Fruit fly (Drosophila melanogaster) whole organism, embryonic: ENCODE results near the gene Arpc4.

Experiments used
- Aef1 ChIP-seq: fragments of 200-800 bp; sonication (Bioruptor generic); IDR thresholded peaks from 3 replicates; pipeline ENCODE4 v1.3.6; 2022; ENCODE audit warnings: missing biosample characterization, missing genetic modification characterization
- B-H1 ChIP-seq: fragments of 200-800 bp; sonication (Bioruptor generic); IDR thresholded peaks from 3 replicates; pipeline ENCODE4 v1.3.6; 2022; ENCODE audit warnings: missing biosample characterization, missing genetic modification characterization
- CG11560 ChIP-seq: fragments of 200-800 bp; sonication (Bioruptor generic); IDR thresholded peaks from 3 replicates; pipeline ENCODE4 v1.3.6; 2022; ENCODE audit warnings: missing biosample characterization, missing genetic modification characterization
- CG13424 ChIP-seq: fragments of 200-800 bp; sonication (Bioruptor generic); optimal IDR thresholded peaks from 2 replicates; lab custom pipeline; 2019; ENCODE audit warnings: missing biosample characterization, mild to moderate bottlenecking, missing genetic modification characterization, moderate library complexity
- CG15073 ChIP-seq: fragments of 200-800 bp; sonication (Bioruptor generic); optimal IDR thresholded peaks from 2 replicates; lab custom pipeline; 2016; ENCODE audit warnings: missing biosample characterization, missing genetic modification characterization
- CG1529 ChIP-seq: fragments of 200-800 bp; sonication (Bioruptor generic); optimal IDR thresholded peaks from 3 replicates; lab custom pipeline; 2018; ENCODE audit warnings: missing biosample characterization, missing genetic modification characterization
- CG1603 ChIP-seq: fragments of 200-800 bp; sonication (Bioruptor generic); optimal IDR thresholded peaks from 2 replicates; lab custom pipeline; 2019; ENCODE audit warnings: missing biosample characterization, mild to moderate bottlenecking, missing genetic modification characterization, moderate library complexity
- CG17328 ChIP-seq: fragments of 200-800 bp; sonication (Bioruptor generic); IDR thresholded peaks from 2 replicates; pipeline ENCODE4 v1.3.6; 2022; ENCODE audit warnings: missing biosample characterization, missing genetic modification characterization
- CG17802 ChIP-seq: fragments of 200-800 bp; sonication (Bioruptor generic); optimal IDR thresholded peaks from 2 replicates; lab custom pipeline; 2018; ENCODE audit warnings: missing biosample characterization, mild to moderate bottlenecking, missing genetic modification characterization, moderate library complexity
- CG18011 ChIP-seq: fragments of 200-800 bp; sonication (Bioruptor generic); optimal IDR thresholded peaks from 2 replicates; lab custom pipeline; 2017; ENCODE audit warnings: missing biosample characterization, missing genetic modification characterization, mild to moderate bottlenecking, moderate library complexity, missing genotype
- CG18764 ChIP-seq: fragments of 200-800 bp; sonication (Bioruptor generic); optimal IDR thresholded peaks from 3 replicates; lab custom pipeline; 2016; ENCODE audit warnings: missing biosample characterization, missing genetic modification characterization
- CG2712 ChIP-seq: fragments of 200-800 bp; optimal IDR thresholded peaks from 3 replicates; lab custom pipeline; 2019; ENCODE audit warnings: missing biosample characterization, mild to moderate bottlenecking, missing genetic modification characterization, moderate library complexity
- CG2875 ChIP-seq: fragments of 200-800 bp; sonication (Bioruptor generic); optimal IDR thresholded peaks from 2 replicates; lab custom pipeline; 2017; ENCODE audit warnings: missing biosample characterization, mild to moderate bottlenecking, missing genetic modification characterization, missing genetic modification reagents
- CG2889 ChIP-seq: fragments of 200-800 bp; sonication (Bioruptor generic); IDR thresholded peaks from 3 replicates; pipeline ENCODE4 v1.3.6; 2022; ENCODE audit warnings: missing biosample characterization, missing genetic modification characterization
- CG3163 ChIP-seq: fragments of 200-800 bp; sonication (Bioruptor generic); optimal IDR thresholded peaks from 3 replicates; lab custom pipeline; 2016; ENCODE audit warnings: missing biosample characterization, missing genetic modification characterization
- CG3726 ChIP-seq: fragments of 200-800 bp; sonication (Bioruptor generic); IDR thresholded peaks from 3 replicates; pipeline ENCODE4, ENCODE4 v1.3.6; 2022; ENCODE audit warnings: missing biosample characterization, missing genetic modification characterization
- CG6254 ChIP-seq: fragments of 200-800 bp; sonication (Bioruptor generic); optimal IDR thresholded peaks from 3 replicates; lab custom pipeline; 2017; ENCODE audit warnings: mild to moderate bottlenecking, missing biosample characterization, missing genetic modification reagents, missing genetic modification characterization
- CG6683 ChIP-seq: fragments of 200-800 bp; sonication (Bioruptor generic); optimal IDR thresholded peaks from 2 replicates; lab custom pipeline; 2017; ENCODE audit warnings: missing biosample characterization, mild to moderate bottlenecking, missing genetic modification characterization, missing genetic modification reagents
- CG9797 ChIP-seq: fragments of 200-800 bp; sonication (Bioruptor generic); optimal IDR thresholded peaks from 3 replicates; lab custom pipeline; 2018; ENCODE audit warnings: missing biosample characterization, mild to moderate bottlenecking, missing genetic modification characterization
- Dfd ChIP-seq, 2 experiments: fragments of >200 bp; optimal IDR thresholded peaks; 2 replicates each; lab custom pipeline; 2017; ENCODE audit warnings: missing biosample characterization in 2 of 2, missing genetic modification characterization in 2 of 2
- E2f1 ChIP-seq: fragments of 200-800 bp; sonication (Bioruptor generic); IDR thresholded peaks from 2 replicates; pipeline ENCODE4 v1.3.6; 2022; ENCODE audit warnings: missing biosample characterization, missing genetic modification characterization
- E2f2 ChIP-seq: fragments of 200-800 bp; sonication (Bioruptor generic); IDR thresholded peaks from 2 replicates; pipeline ENCODE4 v1.3.6; 2022; ENCODE audit warnings: missing biosample characterization, missing genetic modification characterization
- HLHmδ ChIP-seq: fragments of 200-800 bp; sonication (Bioruptor generic); optimal IDR thresholded peaks from 2 replicates; lab custom pipeline; 2018; ENCODE audit warnings: missing biosample characterization, mild to moderate bottlenecking, missing genetic modification characterization, moderate library complexity
- Hr39 ChIP-seq: fragments of >200 bp; optimal IDR thresholded peaks from 2 replicates; lab custom pipeline; 2017
- Myb ChIP-seq: fragments of 200-800 bp; sonication (Bioruptor generic); optimal IDR thresholded peaks from 2 replicates; lab custom pipeline; 2016; ENCODE audit warnings: missing biosample characterization, missing genetic modification characterization
- Nf-YB ChIP-seq: fragments of 200-800 bp; sonication (Bioruptor generic); optimal IDR thresholded peaks from 3 replicates; lab custom pipeline; 2019; ENCODE audit warnings: missing biosample characterization, mild to moderate bottlenecking, missing genetic modification characterization, moderate library complexity
- Side ChIP-seq: fragments of 200-800 bp; sonication (Bioruptor generic); optimal IDR thresholded peaks from 2 replicates; lab custom pipeline; 2016; ENCODE audit warnings: missing biosample characterization, missing genetic modification characterization
- Sry-β ChIP-seq: fragments of 200-800 bp; sonication (Bioruptor generic); optimal IDR thresholded peaks from 2 replicates; lab custom pipeline; 2018; ENCODE audit warnings: missing biosample characterization, mild to moderate bottlenecking, missing genetic modification characterization, moderate library complexity
- YL-1 ChIP-seq: fragments of 200-800 bp; sonication (Bioruptor generic); optimal IDR thresholded peaks from 3 replicates; lab custom pipeline; 2017; ENCODE audit warnings: missing biosample characterization, mild to moderate bottlenecking, missing genetic modification characterization
- ap ChIP-seq: fragments of 200-800 bp; sonication (Bioruptor generic); IDR thresholded peaks from 2 replicates; pipeline ENCODE4 v1.3.6; 2022; ENCODE audit warnings: missing biosample characterization, missing genetic modification characterization
- ash1 ChIP-seq: fragments of 200-800 bp; sonication (Bioruptor generic); optimal IDR thresholded peaks from 2 replicates; lab custom pipeline; 2018; ENCODE audit warnings: missing biosample characterization, mild to moderate bottlenecking, missing genetic modification characterization
- br ChIP-seq: fragments of >200 bp; optimal IDR thresholded peaks from 2 replicates; lab custom pipeline; 2017
- crc ChIP-seq: fragments of 200-800 bp; sonication (Bioruptor generic); optimal IDR thresholded peaks from 2 replicates; lab custom pipeline; 2016; ENCODE audit warnings: missing biosample characterization, missing genetic modification characterization
- crol ChIP-seq: fragments of 200-800 bp; sonication (Bioruptor generic); IDR thresholded peaks from 2 replicates; pipeline ENCODE4 v1.3.6; 2022; ENCODE audit warnings: missing biosample characterization, missing genetic modification characterization
- fd64A ChIP-seq: fragments of 200-800 bp; sonication (Bioruptor generic); optimal IDR thresholded peaks from 3 replicates; lab custom pipeline; 2018; ENCODE audit warnings: missing biosample characterization, mild to moderate bottlenecking, missing genetic modification characterization
- gfzf ChIP-seq: fragments of 200-800 bp; sonication (Bioruptor generic); optimal IDR thresholded peaks from 2 replicates; lab custom pipeline; 2016; ENCODE audit warnings: missing biosample characterization, mild to moderate bottlenecking, missing genetic modification characterization, moderate library complexity
- gro ChIP-seq: fragments of 200-800 bp; sonication (Bioruptor generic); optimal IDR thresholded peaks from 2 replicates; lab custom pipeline; 2016; ENCODE audit warnings: missing biosample characterization, missing genetic modification characterization
- gt ChIP-seq: fragments of 200-800 bp; sonication (Bioruptor generic); IDR thresholded peaks from 2 replicates; pipeline ENCODE4 v1.3.6; 2022; ENCODE audit warnings: missing biosample characterization, missing genetic modification characterization
- hb ChIP-seq: fragments of 200-800 bp; sonication (Bioruptor generic); IDR thresholded peaks from 3 replicates; pipeline ENCODE4 v1.3.6; 2022; ENCODE audit warnings: missing biosample characterization, missing genetic modification characterization; ENCODE audit not compliant: partially characterized antibody
- insv ChIP-seq, 2 experiments: fragments of 200-800 bp; sonication (Bioruptor generic); optimal IDR thresholded peaks; 3 replicates each; lab custom pipeline; 2016 to 2018; ENCODE audit warnings: missing biosample characterization in 2 of 2, missing genetic modification characterization in 2 of 2
- lab ChIP-seq: fragments of 200-800 bp; sonication (Bioruptor generic); optimal IDR thresholded peaks from 3 replicates; lab custom pipeline; 2017; ENCODE audit warnings: missing biosample characterization, missing genetic modification characterization, mild to moderate bottlenecking, moderate library complexity, missing genetic modification reagents
- lmd ChIP-seq: fragments of 200-800 bp; sonication (Bioruptor generic); IDR thresholded peaks from 2 replicates; pipeline ENCODE4 v1.3.6; 2022; ENCODE audit warnings: missing biosample characterization, missing genetic modification characterization
- maf-S ChIP-seq: fragments of 200-800 bp; sonication (Bioruptor generic); optimal IDR thresholded peaks from 2 replicates; lab custom pipeline; 2016; ENCODE audit warnings: missing biosample characterization, missing genetic modification characterization
- mld ChIP-seq: fragments of 200-800 bp; sonication (Bioruptor generic); IDR thresholded peaks from 3 replicates; pipeline ENCODE4 v1.3.6; 2022; ENCODE audit warnings: missing biosample characterization, missing genetic modification characterization; ENCODE audit not compliant: partially characterized antibody
- oc ChIP-seq: fragments of 200-800 bp; sonication (Bioruptor generic); optimal IDR thresholded peaks from 2 replicates; lab custom pipeline; 2018; ENCODE audit warnings: missing biosample characterization, mild to moderate bottlenecking, missing genetic modification characterization, moderate library complexity
- org-1 ChIP-seq: fragments of 200-800 bp; sonication (Bioruptor generic); optimal IDR thresholded peaks from 2 replicates; lab custom pipeline; 2017; ENCODE audit warnings: missing biosample characterization, missing genetic modification characterization
- phol ChIP-seq: fragments of 200-800 bp; sonication (Bioruptor generic); optimal IDR thresholded peaks from 3 replicates; lab custom pipeline; 2018; ENCODE audit warnings: missing biosample characterization, mild to moderate bottlenecking, missing genetic modification characterization, moderate library complexity
- scrt ChIP-seq: fragments of 200-800 bp; sonication (Bioruptor generic); optimal IDR thresholded peaks from 2 replicates; lab custom pipeline; 2018; ENCODE audit warnings: missing biosample characterization, mild to moderate bottlenecking, missing genetic modification characterization, moderate library complexity
- slp2 ChIP-seq: fragments of 200-800 bp; sonication (Bioruptor generic); optimal IDR thresholded peaks from 2 replicates; lab custom pipeline; 2016; ENCODE audit warnings: missing biosample characterization, missing genetic modification characterization
- tin ChIP-seq: fragments of 200-800 bp; sonication (Bioruptor generic); optimal IDR thresholded peaks from 3 replicates; lab custom pipeline; 2016; ENCODE audit warnings: missing biosample characterization, missing genetic modification characterization
- twi ChIP-seq: fragments of 200-800 bp; optimal IDR thresholded peaks from 2 replicates; lab custom pipeline; 2019; ENCODE audit warnings: missing biosample characterization, mild to moderate bottlenecking, missing genetic modification characterization, moderate library complexity
- vnd ChIP-seq: fragments of 200-800 bp; sonication (Bioruptor generic); IDR thresholded peaks from 3 replicates; pipeline ENCODE4 v1.3.6; 2022; ENCODE audit warnings: missing biosample characterization, missing genetic modification characterization; ENCODE audit not compliant: partially characterized antibody
- vvl ChIP-seq: fragments of 200-800 bp; sonication (Bioruptor generic); IDR thresholded peaks from 2 replicates; pipeline ENCODE4 v1.3.6; 2022; ENCODE audit warnings: missing biosample characterization, missing genetic modification characterization

Arpc4 gene

DNA sequence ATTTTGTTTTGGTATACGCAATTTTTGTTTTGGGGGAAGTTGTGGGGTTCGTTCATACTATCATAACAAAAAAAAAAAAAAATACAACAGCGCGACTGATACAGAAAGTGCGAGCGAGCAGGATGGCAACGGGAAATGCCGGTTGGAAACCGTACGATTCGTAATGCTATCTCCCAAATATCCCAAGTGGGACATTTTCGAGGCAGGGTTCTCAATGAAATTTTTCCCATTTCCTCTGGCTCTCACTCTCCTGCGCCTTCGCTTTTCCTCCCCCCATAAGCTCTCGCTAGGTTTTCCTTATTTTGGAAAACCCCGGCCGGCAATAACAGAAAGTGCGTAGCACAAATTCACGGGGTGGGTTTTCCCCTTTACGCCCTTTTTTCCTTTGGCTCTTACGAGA is 32.6 kb upstream of the Arpc4 start (continued):
- no peak for TF ChIP-seq CG2712 (tag; lab: Kevin White, UChicago)
- TF ChIP-seq slp2 (GFP tag; lab: Kevin White, UChicago), result no peak
- no peak for TF ChIP-seq Nf-YB
- TF ChIP-seq vvl (GFP tag; lab: Robert Waterston, UW), result 0 out of 2 replicates have a peak, but pooled peaks have one; percentile 14
- no peak for TF ChIP-seq Sry-β
- no peak for TF ChIP-seq CG11560 (tag; lab: Robert Waterston, UW)
- no peak for TF ChIP-seq Aef1 (GFP tag; lab: Robert Waterston, UW)
- peak; percentile 23 for TF ChIP-seq scrt (GFP tag; lab: Kevin White, UChicago)
- no peak for TF ChIP-seq CG18764 (GFP tag; lab: Kevin White, UChicago)
- TF ChIP-seq gfzf (GFP tag; lab: Kevin White, UChicago), result no peak
- TF ChIP-seq B-H1, result no peak; the same call in 2 of the 3 replicates
- no peak for TF ChIP-seq YL-1 (GFP tag; lab: Kevin White, UChicago)
- no peak for TF ChIP-seq CG1529
- no peak for TF ChIP-seq Side (GFP tag; lab: Kevin White, UChicago)
- no peak for TF ChIP-seq CG15073
- TF ChIP-seq vnd (GFP tag; lab: Robert Waterston, UW), result no peak
- TF ChIP-seq CG17802 (tag; lab: Kevin White, UChicago), result no peak
- TF ChIP-seq CG3163 (GFP tag; lab: Kevin White, UChicago), result no peak
- TF ChIP-seq CG17328, result no peak
- TF ChIP-seq tin (GFP tag; lab: Kevin White, UChicago), result no peak
- no peak for TF ChIP-seq CG3726
- TF ChIP-seq lab, result peak; percentile 20
- TF ChIP-seq CG2875, result no peak
- no peak for TF ChIP-seq insv (GFP tag; optimal IDR thresholded peaks at IDR 0.05; lab: Kevin White, UChicago)
- peak; percentile 64 for TF ChIP-seq phol (tag; lab: Kevin White, UChicago)
- no peak for TF ChIP-seq CG2889 (GFP tag; lab: Robert Waterston, UW)
- no peak for TF ChIP-seq gro (GFP tag; lab: Kevin White, UChicago)
- TF ChIP-seq CG6683 (GFP tag; lab: Kevin White, UChicago), result no peak
- TF ChIP-seq Hr39 (lab: Kevin White, UChicago), result no peak
- no peak for TF ChIP-seq CG6254 (GFP tag; lab: Kevin White, UChicago)
- no peak for TF ChIP-seq ash1 (GFP tag; lab: Kevin White, UChicago)
- TF ChIP-seq ap, result no peak
- no peak for TF ChIP-seq oc (tag; lab: Kevin White, UChicago)
- TF ChIP-seq mld, result no peak
- peak; percentile 31; the same call in 1 of the 2 replicates for TF ChIP-seq crol (GFP tag; lab: Robert Waterston, UW)
- no peak for TF ChIP-seq fd64A (GFP tag; lab: Kevin White, UChicago)
- no peak for TF ChIP-seq CG18011 (GFP tag; lab: Kevin White, UChicago)
- no peak for TF ChIP-seq E2f1 (GFP tag; lab: Robert Waterston, UW)
- no peak for TF ChIP-seq br (lab: Kevin White, UChicago)
- TF ChIP-seq E2f2, result no peak
- no peak for TF ChIP-seq Myb (GFP tag; lab: Kevin White, UChicago)
- TF ChIP-seq hb (GFP tag; lab: Robert Waterston, UW), result no peak
- no peak for TF ChIP-seq maf-S (GFP tag; lab: Kevin White, UChicago)
- TF ChIP-seq Dfd (GFP tag; optimal IDR thresholded peaks at IDR 0.05; lab: Kevin White, UChicago), result no peak
- TF ChIP-seq CG13424 (tag; lab: Kevin White, UChicago), result no peak
- no peak for TF ChIP-seq gt (GFP tag; lab: Robert Waterston, UW)
- TF ChIP-seq twi (tag; lab: Kevin White, UChicago), result no peak
- no peak for TF ChIP-seq CG9797 (GFP tag; lab: Kevin White, UChicago)
- no peak for TF ChIP-seq lmd (GFP tag; lab: Robert Waterston, UW)
- no peak for TF ChIP-seq org-1 (GFP tag; lab: Kevin White, UChicago)
- TF ChIP-seq crc, result no peak
- no peak for TF ChIP-seq HLHmδ (GFP tag; lab: Kevin White, UChicago)
- no peak for TF ChIP-seq CG1603
